Fruit fly (Drosophila melanogaster) whole organism, prepupa: ENCODE data around the gene CG9386.

Experiments
- CG10631 ChIP-seq: fragments of 200-800 bp; sonication (Bioruptor generic); optimal IDR thresholded peaks from 2 replicates; lab custom pipeline; 2016; ENCODE audit warnings: missing biosample characterization, missing genetic modification characterization
- CG10669 ChIP-seq: fragments of 200-800 bp; sonication (Bioruptor generic); optimal IDR thresholded peaks from 3 replicates; lab custom pipeline; 2018; ENCODE audit warnings: missing biosample characterization, mild to moderate bottlenecking, missing genetic modification characterization, moderate library complexity
- CG11294 ChIP-seq: fragments of 200-800 bp; sonication (Bioruptor generic); IDR thresholded peaks from 2 replicates; pipeline ENCODE4 v1.3.6; 2022; ENCODE audit warnings: missing biosample characterization, missing genetic modification characterization
- CG11762 ChIP-seq: fragments of 200-800 bp; sonication (Bioruptor generic); optimal IDR thresholded peaks from 3 replicates; lab custom pipeline; 2016; ENCODE audit warnings: missing biosample characterization, missing genetic modification characterization; ENCODE audit not compliant: insufficient read depth
- CG11902 ChIP-seq: fragments of 200-800 bp; sonication (Bioruptor generic); optimal IDR thresholded peaks from 3 replicates; lab custom pipeline; 2016; ENCODE audit warnings: missing biosample characterization, missing genetic modification characterization
- CG15336 ChIP-seq: fragments of 200-800 bp; sonication (Bioruptor generic); IDR thresholded peaks from 2 replicates; pipeline ENCODE4 v1.3.6; 2022; ENCODE audit warnings: missing biosample characterization, missing genetic modification characterization
- CG1621 ChIP-seq: fragments of 200-800 bp; sonication (Bioruptor generic); optimal IDR thresholded peaks from 3 replicates; lab custom pipeline; 2018; ENCODE audit warnings: missing biosample characterization, mild to moderate bottlenecking, missing genetic modification characterization
- CG16779 ChIP-seq: fragments of 200-800 bp; sonication (Bioruptor generic); optimal IDR thresholded peaks from 3 replicates; lab custom pipeline; 2017; ENCODE audit warnings: missing biosample characterization, mild to moderate bottlenecking, missing genetic modification characterization
- CG3032 ChIP-seq: fragments of 200-800 bp; optimal IDR thresholded peaks from 2 replicates; lab custom pipeline; 2019; ENCODE audit warnings: missing biosample characterization, mild to moderate bottlenecking, missing genetic modification characterization, moderate library complexity
- CG31627 ChIP-seq: fragments of 200-800 bp; sonication (Bioruptor generic); optimal IDR thresholded peaks from 3 replicates; lab custom pipeline; 2016; ENCODE audit warnings: missing biosample characterization, missing genetic modification characterization
- CG34406 ChIP-seq: fragments of 200-800 bp; sonication (Bioruptor generic); optimal IDR thresholded peaks from 3 replicates; lab custom pipeline; 2016; ENCODE audit warnings: missing biosample characterization, missing genetic modification characterization
- CG3919 ChIP-seq: fragments of 200-800 bp; sonication (Bioruptor generic); optimal IDR thresholded peaks from 3 replicates; lab custom pipeline; 2016; ENCODE audit warnings: missing biosample characterization, missing genetic modification characterization
- CG6276 ChIP-seq: fragments of 200-800 bp; sonication (Bioruptor generic); optimal IDR thresholded peaks from 2 replicates; lab custom pipeline; 2017; ENCODE audit warnings: missing biosample characterization, mild to moderate bottlenecking, missing genetic modification characterization
- CG6792 ChIP-seq: fragments of 200-800 bp; sonication (Bioruptor generic); optimal IDR thresholded peaks from 3 replicates; lab custom pipeline; 2016; ENCODE audit warnings: missing biosample characterization, missing genetic modification characterization
- CG6854 ChIP-seq: fragments of 200-800 bp; sonication (Bioruptor generic); optimal IDR thresholded peaks from 2 replicates; lab custom pipeline; 2017; ENCODE audit warnings: missing biosample characterization, mild to moderate bottlenecking, missing genetic modification characterization
- CG8319 ChIP-seq: fragments of 200-800 bp; sonication (Bioruptor generic); optimal IDR thresholded peaks from 3 replicates; lab custom pipeline; 2016; ENCODE audit warnings: missing biosample characterization, missing genetic modification characterization
- Eip78C ChIP-seq: fragments of 200-800 bp; sonication (Bioruptor generic); peaks from one replicate; lab custom pipeline; 2016; ENCODE audit warnings: missing biosample characterization, missing genetic modification characterization
- Ets96B ChIP-seq: fragments of 200-800 bp; optimal IDR thresholded peaks from 2 replicates; lab custom pipeline; 2019; ENCODE audit warnings: missing biosample characterization, mild to moderate bottlenecking, missing genetic modification characterization, moderate library complexity
- Gug ChIP-seq: fragments of 200-800 bp; sonication (Bioruptor generic); IDR thresholded peaks from 2 replicates; pipeline ENCODE4 v1.3.6; 2022; ENCODE audit warnings: missing biosample characterization, missing genetic modification characterization
- Hr4 ChIP-seq: fragments of 200-800 bp; sonication (Bioruptor generic); optimal IDR thresholded peaks from 3 replicates; lab custom pipeline; 2016; ENCODE audit warnings: missing biosample characterization, missing genetic modification characterization
- Lpt ChIP-seq: fragments of 200-800 bp; sonication (Bioruptor generic); optimal IDR thresholded peaks from 3 replicates; lab custom pipeline; 2016; ENCODE audit warnings: missing biosample characterization, missing genetic modification characterization
- Met ChIP-seq: fragments of 200-800 bp; sonication (Bioruptor generic); optimal IDR thresholded peaks from 3 replicates; lab custom pipeline; 2016; ENCODE audit warnings: missing biosample characterization, missing genetic modification characterization
- OdsH ChIP-seq: fragments of 200-800 bp; sonication (Bioruptor generic); optimal IDR thresholded peaks from 3 replicates; lab custom pipeline; 2016; ENCODE audit warnings: missing biosample characterization, missing genetic modification characterization
- Sox14 ChIP-seq: fragments of 200-800 bp; sonication (Bioruptor generic); optimal IDR thresholded peaks from 3 replicates; lab custom pipeline; 2016; ENCODE audit warnings: missing biosample characterization, missing genetic modification characterization
- Sox15 ChIP-seq: fragments of 200-800 bp; sonication (Bioruptor generic); optimal IDR thresholded peaks from 3 replicates; lab custom pipeline; 2016; ENCODE audit warnings: missing biosample characterization, missing genetic modification characterization
- achi ChIP-seq: fragments of 200-800 bp; sonication (Bioruptor generic); optimal IDR thresholded peaks from 3 replicates; lab custom pipeline; 2016; ENCODE audit warnings: missing biosample characterization, missing genetic modification characterization
- acj6 ChIP-seq: fragments of 200-800 bp; sonication (Bioruptor generic); optimal IDR thresholded peaks from 3 replicates; lab custom pipeline; 2016; ENCODE audit warnings: missing biosample characterization, missing genetic modification characterization
- cyc ChIP-seq: fragments of 200-800 bp; sonication (Bioruptor generic); optimal IDR thresholded peaks from 3 replicates; lab custom pipeline; 2016; ENCODE audit warnings: missing biosample characterization, missing genetic modification characterization
- dac ChIP-seq: fragments of 200-800 bp; sonication (Bioruptor generic); optimal IDR thresholded peaks from 2 replicates; lab custom pipeline; 2017; ENCODE audit warnings: missing biosample characterization, mild to moderate bottlenecking, missing genetic modification characterization
- dsx ChIP-seq: fragments of 200-800 bp; optimal IDR thresholded peaks from 3 replicates; lab custom pipeline; 2019; ENCODE audit warnings: missing biosample characterization, mild to moderate bottlenecking, missing genetic modification characterization, moderate library complexity; ENCODE audit not compliant: poor library complexity, severe bottlenecking
- eg ChIP-seq: fragments of 200-800 bp; sonication (Bioruptor generic); IDR thresholded peaks from 3 replicates; pipeline ENCODE4 v1.3.6; 2022; ENCODE audit warnings: missing biosample characterization, missing genetic modification characterization
- esn ChIP-seq: fragments of 200-800 bp; sonication (Bioruptor generic); optimal IDR thresholded peaks from 2 replicates; lab custom pipeline; 2016; ENCODE audit warnings: missing biosample characterization, mild to moderate bottlenecking, missing genetic modification characterization, moderate library complexity
- fd59A ChIP-seq: fragments of 200-800 bp; sonication (Bioruptor generic); optimal IDR thresholded peaks from 2 replicates; lab custom pipeline; 2017; ENCODE audit warnings: missing biosample characterization, mild to moderate bottlenecking, missing genetic modification characterization, missing genetic modification reagents
- fd85E ChIP-seq: fragments of 200-800 bp; sonication (Bioruptor generic); optimal IDR thresholded peaks from 3 replicates; lab custom pipeline; 2016; ENCODE audit warnings: missing biosample characterization, missing genetic modification characterization
- fkh ChIP-seq: fragments of 200-800 bp; sonication (Bioruptor generic); optimal IDR thresholded peaks from 3 replicates; lab custom pipeline; 2017; ENCODE audit warnings: missing biosample characterization, mild to moderate bottlenecking, missing genetic modification characterization, moderate library complexity
- lz ChIP-seq: fragments of 200-800 bp; sonication (Bioruptor generic); optimal IDR thresholded peaks from 3 replicates; lab custom pipeline; 2016; ENCODE audit warnings: missing biosample characterization, missing genetic modification characterization
- pdm3 ChIP-seq: fragments of 200-800 bp; sonication (Bioruptor generic); optimal IDR thresholded peaks from 3 replicates; lab custom pipeline; 2016; ENCODE audit warnings: missing biosample characterization, missing genetic modification characterization
- spab ChIP-seq: fragments of 200-800 bp; sonication (Bioruptor generic); optimal IDR thresholded peaks from 2 replicates; lab custom pipeline; 2017; ENCODE audit warnings: missing biosample characterization, mild to moderate bottlenecking, missing genetic modification characterization, missing genetic modification reagents
- ss ChIP-seq, 2 experiments: fragments of 200-800 bp; sonication (Bioruptor generic); optimal IDR thresholded peaks; 2 replicates in 1 of 2; 3 replicates in 1 of 2; lab custom pipeline; 2017 to 2018; ENCODE audit warnings: mild to moderate bottlenecking in 2 of 2, missing biosample characterization in 2 of 2, missing genetic modification characterization in 2 of 2, moderate library complexity in 1 of 2
- svp ChIP-seq: fragments of 200-800 bp; sonication (Bioruptor generic); peaks from one replicate; lab custom pipeline; 2016; ENCODE audit warnings: missing biosample characterization, missing genetic modification characterization
- topi ChIP-seq: fragments of 200-800 bp; sonication (Bioruptor generic); optimal IDR thresholded peaks from 3 replicates; lab custom pipeline; 2016; ENCODE audit warnings: missing biosample characterization, missing genetic modification characterization
- vri ChIP-seq: fragments of 200-800 bp; sonication (Bioruptor generic); optimal IDR thresholded peaks from 3 replicates; lab custom pipeline; 2016; ENCODE audit warnings: missing biosample characterization, mild to moderate bottlenecking, missing genetic modification characterization

The CG9386 gene

DNA sequence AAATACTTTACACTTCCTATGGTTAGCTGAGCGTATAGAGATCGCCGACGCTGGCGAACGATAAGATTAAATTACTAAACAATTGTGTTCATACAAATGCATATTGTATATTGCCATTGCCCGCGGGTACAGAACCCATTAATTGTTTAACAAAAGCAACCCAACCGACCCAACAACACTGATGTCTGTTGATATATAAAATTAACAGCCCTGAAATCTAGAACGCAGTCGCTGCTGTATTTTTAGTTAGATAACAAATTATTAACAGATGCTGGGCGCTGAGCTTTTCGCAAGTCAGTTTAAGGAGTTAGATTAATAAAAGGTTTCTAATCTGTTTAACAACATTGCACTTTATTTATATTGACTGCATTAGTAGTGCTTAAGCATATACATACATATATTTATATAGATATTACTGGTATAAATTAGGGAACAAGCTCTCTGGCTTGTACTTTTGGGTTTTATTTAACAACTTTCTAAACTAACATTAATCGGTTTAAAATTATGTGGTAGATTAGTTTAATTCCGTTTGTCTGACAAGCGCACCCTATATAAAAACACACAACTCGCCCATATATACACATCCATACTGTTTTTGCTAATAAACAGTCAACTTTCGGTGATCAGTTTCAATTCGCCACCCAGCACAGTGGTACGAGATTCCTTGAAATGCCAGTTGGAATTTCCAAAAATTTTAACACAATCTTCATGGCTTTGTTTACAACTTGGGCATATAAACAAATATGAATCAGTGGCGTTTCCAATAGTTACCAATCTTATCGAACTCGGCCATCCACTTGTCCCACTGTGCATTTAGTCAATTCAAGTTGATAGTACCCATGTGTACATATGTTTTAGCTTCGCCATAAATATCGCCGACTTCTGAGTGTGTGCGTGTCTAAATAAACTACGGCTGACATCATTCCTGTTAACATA lies 27.0 kb downstream of the CG9386 start (continued):
- no peak for TF ChIP-seq achi (GFP tag; lab: Kevin White, UChicago)
- peak; percentile 85 for TF ChIP-seq CG8319 (GFP tag; lab: Kevin White, UChicago)
- no peak for TF ChIP-seq CG1621
- TF ChIP-seq fkh: peak; percentile 90
- TF ChIP-seq Hr4 (GFP tag; lab: Kevin White, UChicago): no peak
- peak; percentile 83 for TF ChIP-seq CG16779 (tag; lab: Kevin White, UChicago)
- TF ChIP-seq dac (GFP tag; lab: Kevin White, UChicago): peak; percentile 71
- TF ChIP-seq fd59A (GFP tag; lab: Kevin White, UChicago): peak; percentile 28
- peak; percentile 90 for TF ChIP-seq Gug (GFP tag; lab: Robert Waterston, UW)
- peak; percentile 90 for TF ChIP-seq CG6276 (GFP tag; lab: Kevin White, UChicago)
- TF ChIP-seq CG6792 (GFP tag; lab: Kevin White, UChicago): peak; percentile 84
- peak; percentile 91 for TF ChIP-seq CG11902
- TF ChIP-seq spab (GFP tag; lab: Kevin White, UChicago): peak; percentile 75
- no peak for TF ChIP-seq Met (GFP tag; lab: Kevin White, UChicago)
- peak; percentile 85 for TF ChIP-seq CG10669 (GFP tag; lab: Kevin White, UChicago)
- no peak for TF ChIP-seq Ets96B (tag; lab: Kevin White, UChicago)
- peak; percentile 87 for TF ChIP-seq esn (GFP tag; lab: Kevin White, UChicago)
- TF ChIP-seq vri: peak; percentile 88
- TF ChIP-seq eg (GFP tag; lab: Robert Waterston, UW): peak; percentile 96
- peak; percentile 86 for TF ChIP-seq cyc (GFP tag; lab: Kevin White, UChicago)
- TF ChIP-seq Eip78C: peak; percentile 98
- TF ChIP-seq CG10631 (GFP tag; lab: Kevin White, UChicago): no peak

DNA sequence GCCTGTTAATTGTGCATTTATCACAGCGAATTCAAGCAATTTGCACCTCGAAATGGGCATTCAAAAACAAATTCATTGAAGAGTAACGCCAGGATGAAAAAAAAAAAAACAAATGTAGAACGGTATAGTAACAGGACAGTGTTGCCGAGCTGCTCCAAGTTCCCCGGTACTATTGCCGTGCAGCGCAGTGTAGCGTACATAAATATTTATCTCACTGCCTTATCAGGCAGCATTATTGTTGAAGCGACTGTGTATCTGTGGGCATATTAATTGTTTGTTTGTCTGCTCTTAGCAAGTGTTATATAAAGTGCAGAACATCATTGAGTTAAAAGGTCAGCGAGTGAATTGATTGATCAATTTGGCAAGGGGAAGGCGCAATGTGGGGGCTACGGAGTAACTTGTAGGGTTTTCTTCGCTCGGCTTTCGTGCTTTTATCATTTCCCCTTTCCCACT lies 38.8 kb downstream of the CG9386 start:
- TF ChIP-seq CG10631 (GFP tag; lab: Kevin White, UChicago): no peak
- no peak for TF ChIP-seq CG8319 (GFP tag; lab: Kevin White, UChicago)
- TF ChIP-seq CG11762 (GFP tag; lab: Kevin White, UChicago): no peak
- TF ChIP-seq svp (GFP tag; lab: Kevin White, UChicago): peak; percentile 74
- TF ChIP-seq fkh: peak; percentile 84

DNA sequence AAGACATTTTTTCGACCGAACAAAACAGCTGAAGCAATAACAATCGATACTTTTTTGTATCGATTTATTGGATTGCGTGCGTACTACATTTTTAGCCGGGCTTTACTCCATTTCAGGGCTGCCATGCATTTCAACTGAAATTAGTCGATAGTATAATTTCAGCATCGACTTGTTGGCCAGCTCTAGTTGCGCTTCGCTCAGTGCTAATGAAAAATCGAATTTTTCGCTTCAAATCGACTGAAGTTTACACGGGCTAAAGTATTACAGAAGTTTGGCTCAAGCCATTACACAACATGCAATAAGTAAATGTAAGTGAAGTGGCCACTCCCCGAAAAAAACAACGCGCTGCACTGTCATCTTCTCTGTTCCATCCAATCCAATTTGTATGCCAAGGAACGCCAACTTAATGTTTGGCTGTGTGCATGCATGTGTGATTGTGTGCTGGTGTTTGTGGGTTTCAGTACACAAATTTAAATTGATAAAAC lies 39.3 kb downstream of the CG9386 start, which contains the start of the genes mRpL47, CG8176 and Kdm3:
Gene mRpL47 (minus strand): TSS at position 49 of the 485 bp plus-strand sequence.
Gene CG8176 (plus strand): TSS at position 148 of the 485 bp plus-strand sequence.
Gene Kdm3 (plus strand): TSS at position 148 of the 485 bp plus-strand sequence.
- TF ChIP-seq achi (GFP tag; lab: Kevin White, UChicago) (no peak), esn (GFP tag; lab: Kevin White, UChicago) (peak; percentile 25), cyc (GFP tag; lab: Kevin White, UChicago) (peak; percentile 57), vri (peak; percentile 65), Sox15 (peak; percentile 0), CG3032 (tag; lab: Kevin White, UChicago) (peak; percentile 36), lz (GFP tag; lab: Kevin White, UChicago) (peak; percentile 46), fkh (no peak), Sox14 (GFP tag; lab: Kevin White, UChicago) (peak; percentile 69), dsx (GFP tag; lab: Kevin White, UChicago) (no peak), topi (peak; percentile 28), CG31627 (GFP tag; lab: Kevin White, UChicago) (peak; percentile 72)
- TF ChIP-seq, all 60 proteins: peak for 9

DNA sequence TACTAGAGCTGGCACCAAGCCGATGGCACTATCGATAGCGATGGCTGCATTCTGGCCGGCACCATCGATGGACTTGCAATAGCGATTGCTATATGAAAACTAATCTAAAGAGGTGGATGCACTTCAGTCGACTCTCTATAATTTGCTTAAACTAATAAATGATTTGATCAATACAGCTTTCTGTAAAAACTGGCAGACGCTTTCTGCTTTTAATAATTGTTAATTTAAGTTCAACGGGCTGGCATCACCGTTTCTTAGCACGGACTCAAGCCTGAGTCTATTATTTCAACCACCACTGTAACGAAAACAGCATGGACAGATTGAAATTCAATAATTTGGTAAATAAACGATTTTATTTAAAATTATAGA lies 42.2 kb downstream of the CG9386 start, which contains the start of the genes Ras85D and Rlb1:
Gene Ras85D (minus strand): TSS at position 16 of the 369 bp plus-strand sequence.
Gene Rlb1 (plus strand): TSS at position 276 of the 369 bp plus-strand sequence.
- TF ChIP-seq CG3919 (GFP tag; lab: Kevin White, UChicago) (no peak), CG10669 (GFP tag; lab: Kevin White, UChicago) (no peak), acj6 (GFP tag; lab: Kevin White, UChicago) (peak; percentile 69), Lpt (peak; percentile 14), CG34406 (GFP tag; lab: Kevin White, UChicago) (no peak), ss (GFP tag; optimal IDR thresholded peaks at IDR 0.05; lab: Kevin White, UChicago) (no peak), CG8319 (GFP tag; lab: Kevin White, UChicago) (no peak), pdm3 (GFP tag; lab: Kevin White, UChicago) (no peak), dsx (GFP tag; lab: Kevin White, UChicago) (no peak), CG11294 (GFP tag; lab: Robert Waterston, UW) (no peak), Gug (GFP tag; lab: Robert Waterston, UW) (no peak), CG3032 (tag; lab: Kevin White, UChicago) (peak; percentile 58), CG15336 (GFP tag; lab: Robert Waterston, UW) (no peak), CG11902 (peak; percentile 54), lz (GFP tag; lab: Kevin White, UChicago) (peak; percentile 70), CG6854 (GFP tag; lab: Kevin White, UChicago) (no peak), OdsH (GFP tag; lab: Kevin White, UChicago) (no peak), fd85E (GFP tag; lab: Kevin White, UChicago) (no peak), CG16779 (tag; lab: Kevin White, UChicago) (no peak)
